Worm (Caenorhabditis elegans) whole organism, L4 larva: ENCODE results near the gene F38B6.3.

Experiments used
- F26F4.8 ChIP-seq: fragments of 200-800 bp; sonication (Bioruptor generic); conservative IDR thresholded peaks from 2 replicates; pipeline ENCODE4 v1.3.6; 2022; ENCODE audit warnings: missing genetic modification characterization, missing compliant biosample characterization
- ama-1 ChIP-seq: fragments of 150-350 bp; optimal IDR thresholded peaks from 2 replicates; lab custom pipeline; 2014; ENCODE audit warnings: inconsistent platforms, mixed read lengths
- ceh-82 ChIP-seq: sonication (generic microtip); optimal IDR thresholded peaks from 2 replicates; lab custom pipeline; 2017; ENCODE audit warnings: missing biosample characterization, missing genetic modification characterization
- dmd-6 ChIP-seq: fragments of 200-800 bp; sonication (Bioruptor generic); IDR thresholded peaks from 2 replicates; pipeline ENCODE4 v1.3.6; 2022; ENCODE audit warnings: missing genetic modification reagents, missing genetic modification characterization, missing compliant biosample characterization
- egl-27 ChIP-seq: sonication (generic microtip); optimal IDR thresholded peaks from 3 replicates; lab custom pipeline; 2017; ENCODE audit warnings: missing biosample characterization, missing genetic modification reagents, missing genetic modification characterization
- lsy-2 ChIP-seq, 2 experiments: fragments of 150-350 bp in 1 of 2; sonication (generic microtip) in 1 of 2; optimal IDR thresholded peaks; 2 replicates each; lab custom pipeline; 2014 to 2017; ENCODE audit warnings: missing biosample characterization in 2 of 2, missing genetic modification characterization in 2 of 2
- mes-2 ChIP-seq: sonication (generic microtip); optimal IDR thresholded peaks from 2 replicates; lab custom pipeline; 2016; ENCODE audit warnings: missing genotype, mild to moderate bottlenecking, missing genetic modification characterization, missing compliant biosample characterization; ENCODE audit not compliant: poor library complexity, severe bottlenecking
- nhr-237 ChIP-seq: sonication (generic microtip); optimal IDR thresholded peaks from 2 replicates; lab custom pipeline; 2017; ENCODE audit warnings: missing biosample characterization, missing genetic modification characterization
- skn-1 ChIP-seq: fragments of 150-350 bp; optimal IDR thresholded peaks from 2 replicates; lab custom pipeline; 2014; ENCODE audit warnings: missing biosample characterization, missing genetic modification characterization
- snpc-1.2 ChIP-seq: fragments of 200-800 bp; sonication (Bioruptor generic); IDR thresholded peaks from 2 replicates; pipeline ENCODE4 v1.3.6; 2022; ENCODE audit warnings: missing genetic modification reagents, missing genetic modification characterization, missing compliant biosample characterization
- snpc-4 ChIP-seq: fragments of 150-350 bp; optimal IDR thresholded peaks from 2 replicates; lab custom pipeline; 2014; ENCODE audit warnings: missing biosample characterization, missing genetic modification characterization
- unc-62 ChIP-seq, 3 experiments: fragments of 150-350 bp in 1 of 3; sonication (generic microtip); optimal IDR thresholded peaks in 2 of 3; peaks in 1 of 3; 1 replicate in 1 of 3; 2 replicates in 2 of 3; lab custom pipeline; 2014 to 2017; ENCODE audit warnings: missing biosample characterization in 3 of 3, missing genetic modification characterization in 3 of 3, missing genetic modification reagents in 3 of 3, missing genotype in 1 of 3

ce11 chrX:6682683-6683082, 10.7 kb upstream of the F38B6.3 start, which contains the start of gene F38B6.8:
- TF ChIP-seq snpc-4 (no peak), dmd-6 (GFP tag; lab: Robert Waterston, UW) (no peak), unc-62 (GFP tag; optimal IDR thresholded peaks at IDR 0.05 in 1 of 2; lab: Kevin White, UChicago) (peak in 1 of 2 experiments; percentile 13), unc-62 (tag; optimal IDR thresholded peaks at IDR 0.05; lab: Kevin White, UChicago) (no peak), nhr-237 (tag; lab: Kevin White, UChicago) (no peak), skn-1 (no peak), ceh-82 (tag; lab: Kevin White, UChicago) (no peak), egl-27 (tag; lab: Kevin White, UChicago) (no peak), ama-1 (no peak), F26F4.8 (GFP tag; lab: Robert Waterston, UW) (no peak), snpc-1.2 (no peak), mes-2 (tag; lab: Kevin White, UChicago) (no peak), lsy-2 (tag; optimal IDR thresholded peaks at IDR 0.05; lab: Kevin White, UChicago) (no peak)
